Fruit fly (Drosophila melanogaster) whole organism, wandering third instar larva: ENCODE measurements around the gene CG7912.

ENCODE experiments used
- CG32264 ChIP-seq: fragments of 200-800 bp; sonication (Bioruptor generic); optimal IDR thresholded peaks from 2 replicates; lab custom pipeline; 2016; ENCODE audit warnings: missing biosample characterization, missing genetic modification characterization
- CrebA ChIP-seq: fragments of 200-800 bp; sonication (Bioruptor generic); optimal IDR thresholded peaks from 2 replicates; lab custom pipeline; 2016; ENCODE audit warnings: missing biosample characterization, mild to moderate bottlenecking, missing genetic modification characterization, borderline replicate concordance
- Dif ChIP-seq: fragments of 200-275, 200-300 bp; sonication (Bioruptor generic); optimal IDR thresholded peaks from 2 replicates; lab custom pipeline; 2018; ENCODE audit warnings: missing biosample characterization, missing genetic modification characterization; ENCODE audit not compliant: partially characterized antibody
- Hnf4 ChIP-seq: fragments of 200-800 bp; sonication (Bioruptor generic); optimal IDR thresholded peaks from 2 replicates; lab custom pipeline; 2016; ENCODE audit warnings: missing biosample characterization, mild to moderate bottlenecking, missing genetic modification characterization
- Jra ChIP-seq: sonication (Bioruptor generic); optimal IDR thresholded peaks from 2 replicates; lab custom pipeline; 2016; ENCODE audit warnings: missing biosample characterization, missing genetic modification characterization
- Mio ChIP-seq: sonication (Bioruptor generic); optimal IDR thresholded peaks from 2 replicates; lab custom pipeline; 2016; ENCODE audit warnings: missing biosample characterization, missing genetic modification characterization
- Myc ChIP-seq: fragments of >200 bp; optimal IDR thresholded peaks from 2 replicates; lab custom pipeline; 2017
- OdsH ChIP-seq: fragments of 200-800 bp; sonication (Bioruptor generic); optimal IDR thresholded peaks from 2 replicates; lab custom pipeline; 2016; ENCODE audit warnings: missing biosample characterization, mild to moderate bottlenecking, missing genetic modification characterization
- dl ChIP-seq, 2 experiments: fragments of 175-275, 200-275 bp in 1 of 2; fragments of 200-275 bp in 1 of 2; sonication (Bioruptor generic); optimal IDR thresholded peaks; lab custom pipeline; 2018; ENCODE audit warnings: mild to moderate bottlenecking in 2 of 2, missing biosample characterization in 2 of 2, missing genetic modification characterization in 2 of 2, moderate library complexity in 2 of 2; ENCODE audit not compliant: partially characterized antibody in 2 of 2, insufficient read depth in 1 of 2
- ey ChIP-seq: fragments of 200-800 bp; sonication (Bioruptor generic); optimal IDR thresholded peaks from 2 replicates; lab custom pipeline; 2016; ENCODE audit warnings: missing biosample characterization, missing genetic modification characterization
- pan ChIP-seq: fragments of >200 bp; optimal IDR thresholded peaks from 2 replicates; lab custom pipeline; 2017

DNA sequence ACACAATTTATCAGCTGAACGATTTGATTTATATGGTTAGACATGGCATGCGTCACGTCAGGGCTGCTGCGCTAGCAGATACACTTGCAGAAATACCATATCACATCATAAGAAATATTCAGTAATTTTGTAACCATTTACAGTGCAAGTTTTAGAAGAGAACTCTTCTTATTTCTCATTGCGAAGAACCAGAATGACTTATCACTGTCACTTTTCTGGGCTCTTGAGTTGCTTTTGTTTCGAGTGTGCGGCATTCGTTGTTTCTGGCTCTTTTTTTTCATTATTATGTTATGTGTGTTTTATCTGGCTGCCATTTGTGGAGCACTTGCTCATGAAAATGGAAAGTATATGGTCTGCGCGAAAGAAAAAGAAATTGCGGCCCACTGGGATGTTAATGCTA lies 27.0 kb downstream of the CG7912 start:
- no peak for TF ChIP-seq Hnf4
- TF ChIP-seq CG32264 (GFP tag; lab: Kevin White, UChicago): no peak
- TF ChIP-seq OdsH (GFP tag; lab: Kevin White, UChicago): no peak
- TF ChIP-seq ey (GFP tag; lab: Kevin White, UChicago): peak; percentile 19
- TF ChIP-seq Dif (GFP tag; lab: Kevin White, UChicago): no peak
- TF ChIP-seq CrebA (GFP tag; lab: Kevin White, UChicago): no peak
- TF ChIP-seq Mio (GFP tag; lab: Kevin White, UChicago): no peak
- no peak for TF ChIP-seq pan (lab: Kevin White, UChicago)
- TF ChIP-seq Myc: no peak
- no peak for TF ChIP-seq Jra (GFP tag; lab: Kevin White, UChicago)
- no peak for TF ChIP-seq dl (GFP tag; optimal IDR thresholded peaks at IDR 0.05; lab: Kevin White, UChicago; ENCODE audit: insufficient read depth in 1 of 2, partially characterized antibody in 2 of 2)
